Fruit fly (Drosophila melanogaster): Measurements from ENCODE around the gene RpL17.
A peak's percentile ranks its signal among the peaks of the same experiment; 100 is the strongest.

Gene RpL17

DNA sequence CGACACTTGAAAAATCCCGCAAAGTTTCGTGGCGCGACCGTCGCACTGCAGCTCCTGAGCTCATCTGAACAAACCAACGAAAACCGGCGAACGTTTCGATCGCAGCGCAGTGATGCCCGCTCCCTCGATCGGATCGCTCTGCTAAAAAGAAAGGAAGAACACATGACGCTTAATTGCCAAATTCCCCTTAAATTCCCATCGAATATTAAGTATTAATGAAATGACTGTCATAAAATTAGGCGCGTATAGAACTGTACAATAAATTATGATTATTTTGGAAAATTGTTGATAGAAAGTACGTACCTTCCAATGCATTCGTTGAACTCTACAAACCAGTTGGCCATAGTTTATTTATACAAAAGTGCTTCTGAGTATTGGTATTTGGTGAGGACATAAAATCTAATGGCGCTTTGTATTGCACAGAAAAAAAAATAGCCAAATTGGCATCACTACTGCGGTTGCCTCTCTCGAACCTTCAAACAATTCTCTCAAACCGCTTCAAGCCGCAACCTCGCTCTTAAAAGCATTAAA, 35.6 kb upstream of the RpL17 start, which contains the start of gene shf:
Gene shf (minus strand): TSS at position 51 of the 531 bp plus-strand sequence.
- TF ChIP-seq Pif1B (GFP tag; optimal IDR thresholded peaks at IDR 0.05) (peak; percentile 23), CG9948 (tag; optimal IDR thresholded peaks at IDR 0.05) (no peak), CG15710 (tag; optimal IDR thresholded peaks at IDR 0.05) (peak; percentile 21), D1 (tag; optimal IDR thresholded peaks at IDR 0.05) (no peak), CG14655 (GFP tag; optimal IDR thresholded peaks at IDR 0.05) (no peak), CG4496 (GFP tag; IDR thresholded peaks at IDR 0.05) (0 out of 3 replicates have a peak, but pooled peaks have one; percentile 15), EcR (GFP tag; optimal IDR thresholded peaks at IDR 0.05) (no peak), CG8159 (tag; optimal IDR thresholded peaks at IDR 0.05) (peak; percentile 21), CG32121 (GFP tag; IDR thresholded peaks at IDR 0.05) (no peak)

DNA sequence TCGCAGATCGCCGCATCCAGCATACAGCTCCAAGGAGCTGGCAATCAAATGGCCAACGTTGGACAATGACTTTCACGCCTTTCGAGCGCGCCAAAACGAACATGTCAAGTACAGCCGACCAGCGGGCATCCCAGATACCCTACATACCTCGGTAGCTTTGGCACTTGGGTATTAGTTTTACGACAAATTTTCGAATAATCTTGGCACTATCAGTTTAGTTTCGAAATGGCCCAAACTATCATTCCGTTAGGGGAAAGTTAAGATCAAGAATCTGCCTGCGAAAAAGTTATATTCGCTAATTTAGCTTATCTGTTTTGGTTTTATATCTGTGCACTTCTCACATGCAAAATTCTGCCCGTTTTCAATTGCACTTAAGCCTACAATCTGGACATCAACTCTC, 34.7 kb upstream of the RpL17 start:
- peak; percentile 16 for TF ChIP-seq CG15710 (tag; optimal IDR thresholded peaks at IDR 0.05)
- TF ChIP-seq CG9948 (tag; optimal IDR thresholded peaks at IDR 0.05), result peak; percentile 28
- TF ChIP-seq EcR (GFP tag; optimal IDR thresholded peaks at IDR 0.05), result no peak
- peak; percentile 5 for TF ChIP-seq CG8159 (tag; optimal IDR thresholded peaks at IDR 0.05)
- peak; percentile 1 for TF ChIP-seq CG34367 (tag; optimal IDR thresholded peaks at IDR 0.05)

DNA sequence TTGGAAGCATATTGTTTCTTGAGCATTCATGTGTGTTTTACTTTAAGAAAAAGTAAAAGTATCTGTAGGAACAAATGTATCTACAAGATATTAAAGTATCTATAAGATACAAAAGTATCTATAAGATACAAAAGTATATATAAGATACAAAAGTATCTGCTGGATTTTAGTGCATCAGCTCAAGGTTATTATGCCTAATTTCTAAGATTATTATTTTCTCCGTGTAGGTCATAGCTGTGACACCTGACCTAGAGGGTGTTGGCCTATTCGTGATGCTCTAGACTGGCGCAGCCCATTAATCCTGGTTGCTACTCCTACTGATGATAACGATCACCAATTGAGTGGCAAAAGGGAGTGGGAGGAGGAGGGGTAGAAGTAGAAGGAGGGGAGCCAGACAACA, 34.0 kb upstream of the RpL17 start:
- no peak for TF ChIP-seq CG32121 (GFP tag; IDR thresholded peaks at IDR 0.05)
- TF ChIP-seq CG12605 (GFP tag; IDR thresholded peaks at IDR 0.05), result no peak
- no peak for TF ChIP-seq Ets98B (GFP tag; IDR thresholded peaks at IDR 0.05)
- TF ChIP-seq CG13204 (GFP tag; optimal IDR thresholded peaks at IDR 0.05), result no peak
- TF ChIP-seq CG15710 (tag; optimal IDR thresholded peaks at IDR 0.05), result peak; percentile 49
- peak; percentile 20 for TF ChIP-seq Pif1B (GFP tag; optimal IDR thresholded peaks at IDR 0.05)
- peak; percentile 24; the same call in 1 of the 3 replicates for TF ChIP-seq CG4496 (GFP tag; IDR thresholded peaks at IDR 0.05)
- TF ChIP-seq CG10348 (GFP tag; IDR thresholded peaks at IDR 0.05), result no peak
- TF ChIP-seq CG34367 (tag; optimal IDR thresholded peaks at IDR 0.05), result peak; percentile 31
- TF ChIP-seq CG8301 (tag; optimal IDR thresholded peaks at IDR 0.05), result peak; percentile 26
- TF ChIP-seq gl (tag; optimal IDR thresholded peaks at IDR 0.05), result no peak
- TF ChIP-seq CG14655 (GFP tag; optimal IDR thresholded peaks at IDR 0.05), result peak; percentile 60
- no peak for TF ChIP-seq rn (GFP tag; IDR thresholded peaks at IDR 0.05)
- peak; percentile 33 for TF ChIP-seq EcR (GFP tag; optimal IDR thresholded peaks at IDR 0.05)
- peak; percentile 67 for TF ChIP-seq CG8159 (tag; optimal IDR thresholded peaks at IDR 0.05)
- no peak for TF ChIP-seq D1 (tag; optimal IDR thresholded peaks at IDR 0.05)
- peak; percentile 54 for TF ChIP-seq CG9948 (tag; optimal IDR thresholded peaks at IDR 0.05)
- peak; percentile 34 for TF ChIP-seq CG17806 (tag; optimal IDR thresholded peaks at IDR 0.05)
- TF ChIP-seq Pif1A (GFP tag; optimal IDR thresholded peaks at IDR 0.05), result peak; percentile 10
- no peak for TF ChIP-seq fd96Ca (GFP tag; IDR thresholded peaks at IDR 0.05)
- no peak for TF ChIP-seq Snoo (tag; optimal IDR thresholded peaks at IDR 0.05)

DNA sequence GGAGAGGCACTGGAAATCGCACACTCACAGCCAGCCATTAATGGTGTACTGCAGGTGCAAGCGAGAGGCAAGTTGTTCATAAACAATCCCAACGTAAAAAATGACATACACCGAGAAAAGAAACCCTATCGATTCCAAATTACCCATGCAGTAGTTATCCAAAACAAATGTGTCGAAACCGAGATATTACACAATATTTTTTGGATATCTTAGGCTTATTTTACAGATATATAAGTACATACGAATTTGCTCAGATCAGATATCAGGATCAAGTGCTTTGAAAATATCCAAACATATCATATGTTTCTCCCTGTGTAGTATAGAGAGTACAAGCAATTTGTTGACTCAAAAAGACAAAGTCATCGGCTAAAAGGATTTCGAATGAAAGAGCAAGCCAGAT, 33.4 kb upstream of the RpL17 start:
- TF ChIP-seq Snoo (tag; optimal IDR thresholded peaks at IDR 0.05) (peak; percentile 78), Pif1A (GFP tag; optimal IDR thresholded peaks at IDR 0.05) (peak; percentile 88), CG12605 (GFP tag; IDR thresholded peaks at IDR 0.05) (peak; percentile 71), CG4496 (GFP tag; IDR thresholded peaks at IDR 0.05) (peak; percentile 86), CG13204 (GFP tag; optimal IDR thresholded peaks at IDR 0.05) (peak; percentile 67), CG14655 (GFP tag; optimal IDR thresholded peaks at IDR 0.05) (peak; percentile 90), rn (GFP tag; IDR thresholded peaks at IDR 0.05) (peak; percentile 53), EcR (GFP tag; optimal IDR thresholded peaks at IDR 0.05) (no peak), CG34367 (tag; optimal IDR thresholded peaks at IDR 0.05) (peak; percentile 94), Pif1B (GFP tag; optimal IDR thresholded peaks at IDR 0.05) (peak; percentile 87), fd96Ca (GFP tag; IDR thresholded peaks at IDR 0.05) (peak; percentile 57; the same call in 2 of the 3 replicates), gl (tag; optimal IDR thresholded peaks at IDR 0.05) (peak; percentile 85), CG8301 (tag; optimal IDR thresholded peaks at IDR 0.05) (peak; percentile 86), D1 (tag; optimal IDR thresholded peaks at IDR 0.05) (peak; percentile 60), CG32121 (GFP tag; IDR thresholded peaks at IDR 0.05) (no peak), CG10348 (GFP tag; IDR thresholded peaks at IDR 0.05) (no peak), CG8159 (tag; optimal IDR thresholded peaks at IDR 0.05) (peak; percentile 95), CG17806 (tag; optimal IDR thresholded peaks at IDR 0.05) (peak; percentile 94), CG9948 (tag; optimal IDR thresholded peaks at IDR 0.05) (peak; percentile 95), Ets98B (GFP tag; IDR thresholded peaks at IDR 0.05) (peak; percentile 60), CG15710 (tag; optimal IDR thresholded peaks at IDR 0.05) (peak; percentile 93)

DNA sequence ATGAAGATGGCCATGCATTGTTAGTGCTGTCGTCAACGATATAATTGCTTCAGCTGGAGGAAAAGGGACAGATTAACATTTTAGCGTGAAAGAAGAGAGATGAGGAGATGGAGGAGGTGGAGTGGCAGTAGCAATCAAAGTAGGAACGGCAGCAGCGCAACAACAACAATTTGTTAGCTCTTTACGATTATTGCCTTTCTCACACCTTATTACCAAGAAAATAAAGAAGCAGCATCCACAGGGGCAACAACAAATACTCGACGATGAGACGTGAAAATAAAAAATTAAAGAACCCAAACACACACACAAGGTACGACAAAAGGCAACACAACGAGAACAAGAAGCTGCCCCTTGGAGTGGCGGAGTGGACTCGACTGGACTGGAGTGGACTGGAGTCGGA, 32.9 kb upstream of the RpL17 start:
- TF ChIP-seq EcR (GFP tag; optimal IDR thresholded peaks at IDR 0.05) (peak; percentile 8), CG8159 (tag; optimal IDR thresholded peaks at IDR 0.05) (no peak)

DNA sequence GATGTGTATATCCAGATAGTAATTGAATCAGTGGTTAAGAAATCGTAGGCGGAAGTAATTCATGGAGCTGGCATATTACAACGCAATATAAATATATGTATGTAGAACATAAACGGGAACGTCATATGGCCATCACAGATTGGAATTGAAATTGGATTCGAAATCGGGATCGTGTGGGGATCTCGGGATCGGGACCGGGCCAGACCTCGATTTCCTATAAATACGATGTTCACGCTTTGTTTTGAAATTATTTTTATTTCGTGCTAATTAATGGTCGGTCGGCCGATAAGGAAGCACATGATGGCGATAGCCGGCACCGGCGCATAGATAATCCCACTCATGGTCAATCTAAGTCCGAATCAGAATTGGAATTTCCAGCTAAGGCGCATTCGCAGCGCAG, 32.2 kb upstream of the RpL17 start:
- TF ChIP-seq CG9948 (tag; optimal IDR thresholded peaks at IDR 0.05), result no peak
- TF ChIP-seq Ets98B (GFP tag; IDR thresholded peaks at IDR 0.05), result no peak
- no peak for TF ChIP-seq Pif1A (GFP tag; optimal IDR thresholded peaks at IDR 0.05)
- TF ChIP-seq Pif1B (GFP tag; optimal IDR thresholded peaks at IDR 0.05), result no peak
- no peak for TF ChIP-seq CG8301 (tag; optimal IDR thresholded peaks at IDR 0.05)
- TF ChIP-seq CG13204 (GFP tag; optimal IDR thresholded peaks at IDR 0.05), result no peak
- TF ChIP-seq gl (tag; optimal IDR thresholded peaks at IDR 0.05), result no peak
- no peak for TF ChIP-seq CG17806 (tag; optimal IDR thresholded peaks at IDR 0.05)
- TF ChIP-seq D1 (tag; optimal IDR thresholded peaks at IDR 0.05), result no peak

All from whole organism, pupa.